Worm (Caenorhabditis elegans) whole organism, late embryonic: ENCODE measurements around the gene F59B2.14.

Source experiments
- ama-1 ChIP-seq: fragments of 150-350 bp; optimal IDR thresholded peaks from 2 replicates; lab custom pipeline; 2014
- ceh-9 ChIP-seq: sonication (generic microtip); optimal IDR thresholded peaks from 2 replicates; lab custom pipeline; 2016; ENCODE audit warnings: mild to moderate bottlenecking, missing genetic modification characterization, inconsistent platforms, missing compliant biosample characterization
- gmeb-2 ChIP-seq: sonication (generic microtip); optimal IDR thresholded peaks from 2 replicates; lab custom pipeline; 2016; ENCODE audit warnings: missing genetic modification characterization, inconsistent platforms, missing compliant biosample characterization
- pag-3 ChIP-seq: sonication (generic microtip); optimal IDR thresholded peaks from 2 replicates; lab custom pipeline; 2016; ENCODE audit warnings: missing compliant biosample characterization, missing genetic modification characterization, borderline replicate concordance
- unc-3 ChIP-seq, 2 experiments: fragments of 200-800 bp in 1 of 2; sonication (Bioruptor generic) in 1 of 2; sonication (generic microtip) in 1 of 2; conservative IDR thresholded peaks in 1 of 2; optimal IDR thresholded peaks in 1 of 2; 2 replicates each; pipeline versions ENCODE4 v1.3.6 to Lab custom; 2016 to 2022; ENCODE audit warnings: missing compliant biosample characterization in 2 of 2, missing genetic modification characterization in 2 of 2, missing genetic modification reagents in 1 of 2

Gene F59B2.14

DNA sequence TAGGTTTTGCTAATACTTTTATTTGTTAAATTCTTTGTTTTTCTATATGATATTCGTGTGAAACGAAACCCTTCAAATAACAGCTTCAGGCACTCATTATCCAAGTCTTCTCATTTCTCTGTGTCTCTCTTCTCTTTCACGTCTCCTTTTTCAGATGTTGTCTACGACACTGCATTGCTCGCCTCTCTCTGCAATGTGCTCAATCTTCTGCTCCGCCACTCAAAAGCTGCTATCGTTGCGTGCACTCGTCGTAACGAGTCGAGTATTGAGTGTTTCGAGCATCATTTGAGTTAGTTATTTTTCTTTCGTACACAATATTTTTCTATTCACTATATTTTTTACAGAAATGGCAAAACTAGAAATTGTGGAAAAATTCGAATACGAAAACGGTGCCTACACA lies 49.3 kb downstream of the F59B2.14 start:
- TF ChIP-seq pag-3 (tag; lab: Kevin White, UChicago) (no peak), gmeb-2 (tag; lab: Kevin White, UChicago) (no peak), unc-3 (GFP tag; conservative IDR thresholded peaks at IDR 0.05; lab: Robert Waterston, UW) (no peak), unc-3 (tag; optimal IDR thresholded peaks at IDR 0.05; lab: Kevin White, UChicago) (no peak), ceh-9 (tag; lab: Kevin White, UChicago) (no peak), ama-1 (no peak)
